Fruit fly (Drosophila melanogaster): ENCODE results near the gene CG11381.

The CG11381 gene

DNA sequence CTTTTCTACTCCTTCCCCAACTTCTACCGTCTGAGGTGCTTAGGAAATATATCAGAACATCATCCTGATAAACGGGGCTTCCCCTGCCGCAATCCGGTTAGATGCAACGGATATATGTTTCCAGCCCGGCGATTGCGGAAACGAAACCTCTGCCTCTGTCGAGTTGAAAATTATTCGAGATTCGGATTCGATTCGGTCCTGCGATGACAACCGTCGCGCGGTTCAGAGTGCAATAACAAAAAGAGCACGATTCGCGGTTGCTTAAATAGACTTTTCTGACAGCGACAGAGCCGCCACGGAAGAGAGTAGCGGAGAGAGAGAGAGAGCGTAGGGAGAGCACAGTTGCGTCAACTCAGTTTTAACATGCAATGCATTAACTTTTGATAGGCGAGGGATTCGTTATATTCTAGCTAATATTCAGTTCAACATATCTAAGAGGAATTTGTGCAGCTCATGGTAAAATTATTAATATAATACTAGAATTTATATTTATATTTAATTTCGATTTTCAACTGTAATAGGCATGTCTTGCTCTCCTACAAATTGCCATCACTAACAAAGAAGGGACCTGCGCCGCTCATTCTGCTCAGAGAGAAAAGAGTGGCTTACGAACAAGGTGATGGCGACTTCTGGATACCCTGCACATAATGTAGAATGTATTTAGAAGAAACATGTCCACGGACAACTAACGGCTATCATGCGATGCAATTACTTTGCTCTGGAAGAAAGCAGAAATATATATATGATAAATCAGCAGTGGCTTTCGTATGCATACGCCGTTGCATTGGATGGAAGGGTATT, 31.4 kb downstream of the CG11381 start (continued):
- TF ChIP-seq kah (GFP tag; optimal IDR thresholded peaks at IDR 0.05) (no peak), Ssrp (tag; optimal IDR thresholded peaks at IDR 0.05) (peak; percentile 83), CG5953 (GFP tag; IDR thresholded peaks at IDR 0.05) (no peak), ci (GFP tag; IDR thresholded peaks at IDR 0.05) (peak; percentile 91), pfk (GFP tag; optimal IDR thresholded peaks at IDR 0.05) (peak; percentile 94), Chrac-16 (GFP tag; optimal IDR thresholded peaks at IDR 0.05) (peak; percentile 67), CG9876 (GFP tag; optimal IDR thresholded peaks at IDR 0.05) (peak; percentile 11), btn (GFP tag; optimal IDR thresholded peaks at IDR 0.05) (peak; percentile 56), MESR4 (GFP tag; optimal IDR thresholded peaks at IDR 0.05) (no peak), da (GFP tag; optimal IDR thresholded peaks at IDR 0.05) (peak; percentile 69), jing (GFP tag; optimal IDR thresholded peaks at IDR 0.05) (peak; percentile 69), sens (GFP tag) (peak; percentile 98), CHES-1-like (GFP tag; optimal IDR thresholded peaks at IDR 0.05) (peak; percentile 69), vnd (GFP tag; IDR thresholded peaks at IDR 0.05; ENCODE audit: partially characterized antibody) (no peak), CG4854 (GFP tag; optimal IDR thresholded peaks at IDR 0.05) (peak; percentile 70), CG11456 (GFP tag; IDR thresholded peaks at IDR 0.05) (peak; percentile 83), Bteb2 (GFP tag; optimal IDR thresholded peaks at IDR 0.05) (peak; percentile 4), dmrt11E (tag; optimal IDR thresholded peaks at IDR 0.05) (peak; percentile 88), danr (GFP tag; IDR thresholded peaks at IDR 0.05) (peak; percentile 61; the same call in 1 of the 2 replicates), dmrt99B (tag; optimal IDR thresholded peaks at IDR 0.05) (peak; percentile 83), org-1 (GFP tag; optimal IDR thresholded peaks at IDR 0.05) (peak; percentile 81), Myb (GFP tag; optimal IDR thresholded peaks at IDR 0.05) (peak; percentile 54), tup (GFP tag; optimal IDR thresholded peaks at IDR 0.05) (peak; percentile 62), tin (GFP tag; optimal IDR thresholded peaks at IDR 0.05) (peak; percentile 63), Dll (GFP tag; IDR thresholded peaks at IDR 0.05; ENCODE audit: partially characterized antibody) (peak; percentile 66; the same call in 3 of the 4 replicates), hkb (optimal IDR thresholded peaks at IDR 0.05) (no peak), hkb (GFP tag; IDR thresholded peaks at IDR 0.05) (peak; percentile 90), Doc3 (GFP tag; IDR thresholded peaks at IDR 0.05; ENCODE audit: partially characterized antibody) (no peak), ATbp (GFP tag; optimal IDR thresholded peaks at IDR 0.05) (peak; percentile 79), toy (GFP tag; IDR thresholded peaks at IDR 0.05) (peak; percentile 35; the same call in 1 of the 2 replicates), Dip2 (GFP tag; IDR thresholded peaks at IDR 0.05) (no peak), Tbp (GFP tag; optimal IDR thresholded peaks at IDR 0.05) (no peak), CG15011 (GFP tag; optimal IDR thresholded peaks at IDR 0.05) (peak; percentile 51), CG5180 (GFP tag; optimal IDR thresholded peaks at IDR 0.05) (peak; percentile 52), Dad (GFP tag; optimal IDR thresholded peaks at IDR 0.05) (peak; percentile 75), al (GFP tag; IDR thresholded peaks at IDR 0.05) (peak; percentile 67), chif (GFP tag; optimal IDR thresholded peaks at IDR 0.05) (peak; percentile 55 to 78), CG33213 (GFP tag; optimal IDR thresholded peaks at IDR 0.05) (peak; percentile 66), ranshi (GFP tag; IDR thresholded peaks at IDR 0.05) (peak; percentile 79), bbx (GFP tag; IDR thresholded peaks at IDR 0.05; ENCODE audit: partially characterized antibody) (peak; percentile 36; the same call in 1 of the 2 replicates), mam (GFP tag; optimal IDR thresholded peaks at IDR 0.05) (peak; percentile 44), sqz (GFP tag; optimal IDR thresholded peaks at IDR 0.05) (no peak), Opbp (GFP tag; IDR thresholded peaks at IDR 0.05; ENCODE audit: partially characterized antibody) (0 out of 3 replicates have a peak, but pooled peaks have one; percentile 37), CG10321 (GFP tag; IDR thresholded peaks at IDR 0.05) (0 out of 2 replicates have a peak, but pooled peaks have one; percentile 48), CG4404 (GFP tag; IDR thresholded peaks at IDR 0.05) (peak; percentile 80), CG18764 (GFP tag; optimal IDR thresholded peaks at IDR 0.05) (peak; percentile 13), ase (GFP tag; IDR thresholded peaks at IDR 0.05) (peak; percentile 82), CG34224 (GFP tag; IDR thresholded peaks at IDR 0.05; ENCODE audit: partially characterized antibody) (0 out of 3 replicates have a peak, but pooled peaks have one; percentile 43), eve (GFP tag; optimal IDR thresholded peaks at IDR 0.05) (no peak)
